Fruit fly (Drosophila melanogaster) whole organism, pupa: ENCODE data around the gene mbc.

Source experiments
- CG10348 ChIP-seq: fragments of 200-800 bp; sonication (Bioruptor generic); IDR thresholded peaks from 2 replicates; pipeline ENCODE4 v1.3.6; 2022; ENCODE audit warnings: missing biosample characterization, missing genetic modification characterization
- CG12605 ChIP-seq: fragments of 200-800 bp; sonication (Bioruptor generic); IDR thresholded peaks from 2 replicates; pipeline ENCODE4 v1.3.6; 2022; ENCODE audit warnings: missing biosample characterization, missing genetic modification characterization
- CG13204 ChIP-seq: fragments of 200-800 bp; sonication (Bioruptor generic); optimal IDR thresholded peaks from 2 replicates; lab custom pipeline; 2018; ENCODE audit warnings: missing biosample characterization, mild to moderate bottlenecking, missing genetic modification characterization, moderate library complexity
- CG14655 ChIP-seq: fragments of 200-800 bp; sonication (Bioruptor generic); optimal IDR thresholded peaks from 3 replicates; lab custom pipeline; 2017; ENCODE audit warnings: mild to moderate bottlenecking, missing biosample characterization, missing genetic modification reagents, missing genetic modification characterization
- CG15710 ChIP-seq: fragments of 200-800 bp; sonication (Bioruptor generic); optimal IDR thresholded peaks from 2 replicates; lab custom pipeline; 2018; ENCODE audit warnings: missing biosample characterization, mild to moderate bottlenecking, missing genetic modification characterization, moderate library complexity
- CG17806 ChIP-seq: fragments of 200-800 bp; sonication (Bioruptor generic); optimal IDR thresholded peaks from 2 replicates; lab custom pipeline; 2018; ENCODE audit warnings: missing biosample characterization, mild to moderate bottlenecking, missing genetic modification characterization, moderate library complexity
- CG32121 ChIP-seq: fragments of 200-800 bp; sonication (Bioruptor generic); IDR thresholded peaks from 2 replicates; pipeline ENCODE4 v1.3.6; 2022; ENCODE audit warnings: missing biosample characterization, missing genetic modification characterization
- CG34367 ChIP-seq: fragments of 200-800 bp; sonication (Bioruptor generic); optimal IDR thresholded peaks from 2 replicates; lab custom pipeline; 2018; ENCODE audit warnings: missing biosample characterization, mild to moderate bottlenecking, missing genetic modification characterization
- CG4496 ChIP-seq: fragments of 200-800 bp; sonication (Bioruptor generic); IDR thresholded peaks from 3 replicates; pipeline ENCODE4 v1.3.6; 2022; ENCODE audit warnings: missing biosample characterization, missing genetic modification characterization
- CG8159 ChIP-seq: fragments of 200-800 bp; sonication (Bioruptor generic); optimal IDR thresholded peaks from 3 replicates; lab custom pipeline; 2018; ENCODE audit warnings: missing biosample characterization, mild to moderate bottlenecking, missing genetic modification characterization, moderate library complexity
- CG8301 ChIP-seq: fragments of 200-800 bp; sonication (Bioruptor generic); optimal IDR thresholded peaks from 2 replicates; lab custom pipeline; 2018; ENCODE audit warnings: missing biosample characterization, mild to moderate bottlenecking, missing genetic modification characterization
- CG9948 ChIP-seq: fragments of 200-800 bp; sonication (Bioruptor generic); optimal IDR thresholded peaks from 2 replicates; lab custom pipeline; 2018; ENCODE audit warnings: missing biosample characterization, mild to moderate bottlenecking, missing genetic modification characterization, moderate library complexity
- D1 ChIP-seq: fragments of 200-800 bp; sonication (Bioruptor generic); optimal IDR thresholded peaks from 2 replicates; lab custom pipeline; 2018; ENCODE audit warnings: missing biosample characterization, mild to moderate bottlenecking, missing genetic modification characterization, moderate library complexity
- EcR ChIP-seq: fragments of 200-800 bp; sonication (Bioruptor generic); optimal IDR thresholded peaks from 3 replicates; lab custom pipeline; 2019; ENCODE audit warnings: missing biosample characterization, missing genetic modification characterization, mild to moderate bottlenecking, moderate library complexity, missing genetic modification reagents
- Ets98B ChIP-seq: fragments of 200-800 bp; sonication (Bioruptor generic); IDR thresholded peaks from 2 replicates; pipeline ENCODE4 v1.3.6; 2022; ENCODE audit warnings: missing biosample characterization, missing genetic modification characterization
- Pif1A ChIP-seq: fragments of 200-800 bp; sonication (Bioruptor generic); optimal IDR thresholded peaks from 3 replicates; lab custom pipeline; 2016; ENCODE audit warnings: missing biosample characterization, missing genetic modification characterization
- Pif1B ChIP-seq: fragments of 200-800 bp; sonication (Bioruptor generic); optimal IDR thresholded peaks from 3 replicates; lab custom pipeline; 2016; ENCODE audit warnings: missing biosample characterization, missing genetic modification characterization
- Snoo ChIP-seq: fragments of 200-800 bp; sonication (Bioruptor generic); optimal IDR thresholded peaks from 3 replicates; lab custom pipeline; 2017; ENCODE audit warnings: missing biosample characterization, mild to moderate bottlenecking, missing genetic modification characterization, inconsistent platforms
- fd96Ca ChIP-seq: fragments of 200-800 bp; sonication (Bioruptor generic); IDR thresholded peaks from 3 replicates; pipeline ENCODE4 v1.3.6; 2022; ENCODE audit warnings: missing biosample characterization, missing genetic modification characterization
- gl ChIP-seq: fragments of 200-800 bp; sonication (Bioruptor generic); optimal IDR thresholded peaks from 2 replicates; lab custom pipeline; 2018; ENCODE audit warnings: missing biosample characterization, mild to moderate bottlenecking, missing genetic modification characterization
- rn ChIP-seq: fragments of 200-800 bp; sonication (Bioruptor generic); IDR thresholded peaks from 2 replicates; pipeline ENCODE4 v1.3.6; 2022; ENCODE audit warnings: missing biosample characterization, missing genetic modification characterization

Gene mbc

dm6 chr3R:23787632-23787960, 6.0 kb downstream of the mbc start:
- peak; percentile 85 for TF ChIP-seq EcR (GFP tag; lab: Kevin White, UChicago)
- no peak for TF ChIP-seq CG8159 (tag; lab: Kevin White, UChicago)

dm6 chr3R:23788406-23789021, 6.9 kb downstream of the mbc start:
- peak; percentile 48; the same call in 1 of the 2 replicates for TF ChIP-seq CG12605 (GFP tag; lab: Robert Waterston, UW)
- TF ChIP-seq D1 (tag; lab: Kevin White, UChicago), result peak; percentile 50
- peak; percentile 80 for TF ChIP-seq CG9948 (tag; lab: Kevin White, UChicago)
- TF ChIP-seq CG13204 (GFP tag; lab: Kevin White, UChicago), result peak; percentile 97
- TF ChIP-seq EcR (GFP tag; lab: Kevin White, UChicago), result peak; percentile 98
- peak; percentile 79 for TF ChIP-seq CG17806 (tag; lab: Kevin White, UChicago)
- TF ChIP-seq CG15710, result peak; percentile 77
- TF ChIP-seq fd96Ca (GFP tag; lab: Robert Waterston, UW), result peak; percentile 64; the same call in 2 of the 3 replicates
- peak; percentile 67 for TF ChIP-seq Pif1A (GFP tag; lab: Kevin White, UChicago)
- TF ChIP-seq Pif1B (GFP tag; lab: Kevin White, UChicago), result peak; percentile 74
- peak; percentile 83 for TF ChIP-seq CG8159 (tag; lab: Kevin White, UChicago)
- TF ChIP-seq Ets98B (GFP tag; lab: Robert Waterston, UW), result peak; percentile 43
- TF ChIP-seq rn (GFP tag; lab: Robert Waterston, UW), result no peak
- peak; percentile 82 for TF ChIP-seq CG14655 (GFP tag; lab: Kevin White, UChicago)
- peak; percentile 67 for TF ChIP-seq CG34367
- peak; percentile 60 for TF ChIP-seq Snoo (tag; lab: Kevin White, UChicago)
- peak; percentile 62 for TF ChIP-seq CG32121 (GFP tag; lab: Robert Waterston, UW)
- TF ChIP-seq CG10348 (GFP tag; lab: Robert Waterston, UW), result no peak
- TF ChIP-seq gl (tag; lab: Kevin White, UChicago), result peak; percentile 37
- peak; percentile 80 for TF ChIP-seq CG8301 (tag; lab: Kevin White, UChicago)
- peak; percentile 41; the same call in 2 of the 3 replicates for TF ChIP-seq CG4496 (GFP tag; lab: Robert Waterston, UW)

dm6 chr3R:23789584-23789983, 8.0 kb downstream of the mbc start:
- TF ChIP-seq Ets98B (GFP tag; lab: Robert Waterston, UW) (no peak), CG8301 (tag; lab: Kevin White, UChicago) (no peak), CG12605 (GFP tag; lab: Robert Waterston, UW) (no peak), rn (GFP tag; lab: Robert Waterston, UW) (no peak), EcR (GFP tag; lab: Kevin White, UChicago) (no peak), CG10348 (GFP tag; lab: Robert Waterston, UW) (no peak), CG17806 (tag; lab: Kevin White, UChicago) (no peak), CG14655 (GFP tag; lab: Kevin White, UChicago) (no peak)

dm6 chr3R:23790483-23791175, 9.1 kb downstream of the mbc start:
- TF ChIP-seq CG8159 (tag; lab: Kevin White, UChicago) (no peak), CG4496 (GFP tag; lab: Robert Waterston, UW) (no peak), fd96Ca (GFP tag; lab: Robert Waterston, UW) (no peak), CG13204 (GFP tag; lab: Kevin White, UChicago) (no peak), EcR (GFP tag; lab: Kevin White, UChicago) (no peak), CG32121 (GFP tag; lab: Robert Waterston, UW) (no peak), rn (GFP tag; lab: Robert Waterston, UW) (no peak), CG14655 (GFP tag; lab: Kevin White, UChicago) (no peak), CG17806 (tag; lab: Kevin White, UChicago) (no peak), CG15710 (no peak), gl (tag; lab: Kevin White, UChicago) (no peak), CG12605 (GFP tag; lab: Robert Waterston, UW) (no peak), CG34367 (no peak), Pif1A (GFP tag; lab: Kevin White, UChicago) (no peak), CG10348 (GFP tag; lab: Robert Waterston, UW) (no peak), D1 (tag; lab: Kevin White, UChicago) (no peak), Snoo (tag; lab: Kevin White, UChicago) (no peak)

- TF ChIP-seq CG17806 (tag; lab: Kevin White, UChicago) (peak; percentile 72), CG8159 (tag; lab: Kevin White, UChicago) (no peak), gl (tag; lab: Kevin White, UChicago) (no peak), CG12605 (GFP tag; lab: Robert Waterston, UW) (peak; percentile 43; the same call in 1 of the 2 replicates), CG9948 (tag; lab: Kevin White, UChicago) (peak; percentile 51), CG4496 (GFP tag; lab: Robert Waterston, UW) (peak; percentile 40; the same call in 1 of the 3 replicates), CG15710 (peak; percentile 62), CG32121 (GFP tag; lab: Robert Waterston, UW) (peak; percentile 51; the same call in 1 of the 2 replicates), fd96Ca (GFP tag; lab: Robert Waterston, UW) (no peak)
Measured at dm6 chr3R:23791491-23791890, 9.9 kb downstream of the mbc start.
